Worm (Caenorhabditis elegans) whole organism, L4 larva: ENCODE data around the gene F09E10.1.
A peak's percentile ranks its signal among the peaks of the same experiment; 100 is the strongest.

Experiments used
- R02D3.7 ChIP-seq: fragments of 150-350 bp; sonication (generic microtip); optimal IDR thresholded peaks from 3 replicates; lab custom pipeline; 2014; ENCODE audit warnings: missing biosample characterization, missing genetic modification characterization
- ZK337.2 ChIP-seq: fragments of 200-800 bp; sonication (Bioruptor generic); IDR thresholded peaks from 2 replicates; pipeline ENCODE4 v1.3.6; 2022; ENCODE audit warnings: missing genetic modification reagents, missing genetic modification characterization, missing compliant biosample characterization
- ZK546.5 ChIP-seq, 2 experiments: sonication (generic microtip); optimal IDR thresholded peaks; 2 replicates each; lab custom pipeline; 2017; ENCODE audit warnings: missing biosample characterization in 2 of 2, missing genetic modification characterization in 2 of 2
- aha-1 ChIP-seq: fragments of 150-350 bp; peaks from one replicate; lab custom pipeline; 2014; ENCODE audit warnings: missing biosample characterization, missing genetic modification characterization
- ama-1 ChIP-seq: fragments of 150-350 bp; optimal IDR thresholded peaks from 2 replicates; lab custom pipeline; 2014; ENCODE audit warnings: inconsistent platforms, mixed read lengths
- attf-4 ChIP-seq: sonication (generic microtip); optimal IDR thresholded peaks from 3 replicates; lab custom pipeline; 2017; ENCODE audit warnings: missing biosample characterization, missing genetic modification characterization
- ceh-28 ChIP-seq: fragments of 150-350 bp; optimal IDR thresholded peaks from 2 replicates; lab custom pipeline; 2014; ENCODE audit warnings: missing biosample characterization, missing genetic modification reagents, missing genetic modification characterization
- ceh-44 ChIP-seq: fragments of 200-800 bp; sonication (Bioruptor generic); IDR thresholded peaks from 2 replicates; pipeline ENCODE4 v1.3.6; 2022; ENCODE audit warnings: missing genetic modification reagents, missing genetic modification characterization, missing compliant biosample characterization
- ceh-62 ChIP-seq: sonication (generic microtip); optimal IDR thresholded peaks from 2 replicates; lab custom pipeline; 2017; ENCODE audit warnings: missing biosample characterization, missing genetic modification characterization
- ceh-82 ChIP-seq: sonication (generic microtip); optimal IDR thresholded peaks from 2 replicates; lab custom pipeline; 2017; ENCODE audit warnings: missing biosample characterization, missing genetic modification characterization
- cey-2 ChIP-seq: sonication (generic microtip); optimal IDR thresholded peaks from 3 replicates; lab custom pipeline; 2017; ENCODE audit warnings: missing genetic modification characterization, mild to moderate bottlenecking, missing compliant biosample characterization, antibody characterized with exemption, borderline replicate concordance; ENCODE audit not compliant: insufficient read depth
- ctbp-1 ChIP-seq: fragments of 200-800 bp; sonication (Bioruptor generic); IDR thresholded peaks from 2 replicates; pipeline ENCODE4 v1.3.6; 2022; ENCODE audit warnings: missing genetic modification reagents, missing genetic modification characterization, missing compliant biosample characterization
- daf-12 ChIP-seq: fragments of 150-350 bp; optimal IDR thresholded peaks from 2 replicates; lab custom pipeline; 2014; ENCODE audit warnings: missing biosample characterization, missing genetic modification reagents, missing genetic modification characterization
- daf-19 ChIP-seq: fragments of 200-800 bp; sonication (Bioruptor generic); conservative IDR thresholded peaks from 2 replicates; pipeline ENCODE4 v1.3.6; 2022; ENCODE audit warnings: missing genetic modification characterization, missing compliant biosample characterization
- dmd-8 ChIP-seq: fragments of 200-800 bp; sonication (Bioruptor generic); IDR thresholded peaks from 2 replicates; pipeline ENCODE4 v1.3.6; 2022; ENCODE audit warnings: missing genetic modification characterization, missing compliant biosample characterization
- dpl-1 ChIP-seq: fragments of 150-350 bp; optimal IDR thresholded peaks from 2 replicates; lab custom pipeline; 2014; ENCODE audit warnings: missing biosample characterization, missing genetic modification reagents, missing genetic modification characterization
- duxl-1 ChIP-seq: sonication (generic microtip); optimal IDR thresholded peaks from 2 replicates; lab custom pipeline; 2016; ENCODE audit warnings: mild to moderate bottlenecking, missing genetic modification characterization, moderate library complexity, missing compliant biosample characterization; ENCODE audit not compliant: poor library complexity
- gei-8 ChIP-seq: fragments of 200-800 bp; sonication (Bioruptor generic); optimal IDR thresholded peaks from 2 replicates; lab custom pipeline; 2018; ENCODE audit warnings: mild to moderate bottlenecking, missing genetic modification characterization, missing compliant biosample characterization
- hif-1 ChIP-seq, 2 experiments: sonication (generic microtip); optimal IDR thresholded peaks; 2 replicates each; lab custom pipeline; 2016 to 2017; ENCODE audit warnings: missing compliant biosample characterization in 2 of 2, missing genetic modification characterization in 2 of 2, missing genetic modification reagents in 2 of 2, missing genotype in 2 of 2, mild to moderate bottlenecking in 1 of 2
- hlh-11 ChIP-seq: fragments of 200-800 bp; sonication (Bioruptor generic); optimal IDR thresholded peaks from 2 replicates; lab custom pipeline; 2018; ENCODE audit warnings: mild to moderate bottlenecking, missing genetic modification characterization, missing compliant biosample characterization
- hlh-30 ChIP-seq: sonication (generic microtip); optimal IDR thresholded peaks from 2 replicates; lab custom pipeline; 2017; ENCODE audit warnings: antibody characterized with exemption, mild to moderate bottlenecking, missing genetic modification characterization, missing compliant biosample characterization; ENCODE audit not compliant: insufficient read depth
- jun-1 ChIP-seq: fragments of 150-350 bp; optimal IDR thresholded peaks from 2 replicates; lab custom pipeline; 2014; ENCODE audit warnings: missing biosample characterization, missing genetic modification reagents, missing genetic modification characterization
- lim-7 ChIP-seq: fragments of 200-800 bp; sonication (Bioruptor generic); IDR thresholded peaks from 2 replicates; pipeline ENCODE4 v1.3.6; 2022; ENCODE audit warnings: missing genetic modification characterization, missing compliant biosample characterization
- lin-29 ChIP-seq: fragments of 200-800 bp; sonication (Bioruptor generic); IDR thresholded peaks from 2 replicates; pipeline ENCODE4 v1.3.6; 2022; ENCODE audit warnings: missing genetic modification reagents, missing genetic modification characterization, missing compliant biosample characterization
- lin-38 ChIP-seq: fragments of 200-800 bp; sonication (Bioruptor generic); IDR thresholded peaks from 2 replicates; pipeline ENCODE4 v1.3.6; 2022; ENCODE audit warnings: missing genetic modification reagents, missing genetic modification characterization, missing compliant biosample characterization
- lsy-2 ChIP-seq, 2 experiments: fragments of 150-350 bp in 1 of 2; sonication (generic microtip) in 1 of 2; optimal IDR thresholded peaks; 2 replicates each; lab custom pipeline; 2014 to 2017; ENCODE audit warnings: missing biosample characterization in 2 of 2, missing genetic modification characterization in 2 of 2
- madf-9 ChIP-seq: fragments of 200-800 bp; sonication (Bioruptor generic); conservative IDR thresholded peaks from 2 replicates; pipeline ENCODE4 v1.3.6; 2022; ENCODE audit warnings: missing genetic modification reagents, missing genetic modification characterization, missing compliant biosample characterization
- mdl-1 ChIP-seq, 2 experiments: fragments of 150-350 bp in 1 of 2; sonication (generic microtip) in 1 of 2; optimal IDR thresholded peaks; 2 replicates each; lab custom pipeline; 2014 to 2017; ENCODE audit warnings: missing biosample characterization in 2 of 2, missing genetic modification characterization in 2 of 2
- mep-1 ChIP-seq: fragments of 150-350 bp; sonication (generic microtip); optimal IDR thresholded peaks from 3 replicates; lab custom pipeline; 2014; ENCODE audit warnings: missing biosample characterization, missing genetic modification characterization
- mes-2 ChIP-seq: sonication (generic microtip); optimal IDR thresholded peaks from 2 replicates; lab custom pipeline; 2016; ENCODE audit warnings: missing genotype, mild to moderate bottlenecking, missing genetic modification characterization, missing compliant biosample characterization; ENCODE audit not compliant: poor library complexity, severe bottlenecking
- nhr-111 ChIP-seq: fragments of 200-800 bp; sonication (Bioruptor generic); optimal IDR thresholded peaks from 2 replicates; lab custom pipeline; 2018; ENCODE audit warnings: mild to moderate bottlenecking, missing genetic modification characterization, missing compliant biosample characterization
- nhr-28 ChIP-seq: fragments of 150-350 bp; optimal IDR thresholded peaks from 2 replicates; lab custom pipeline; 2014; ENCODE audit warnings: missing biosample characterization, missing genetic modification characterization
- nhr-42 ChIP-seq: fragments of 200-800 bp; sonication (Bioruptor generic); IDR thresholded peaks from 2 replicates; pipeline ENCODE4 v1.3.6; 2022; ENCODE audit warnings: missing genetic modification characterization, missing compliant biosample characterization
- nhr-77 ChIP-seq: fragments of 150-350 bp; optimal IDR thresholded peaks from 2 replicates; lab custom pipeline; 2014; ENCODE audit warnings: missing biosample characterization, missing genetic modification characterization
- pqm-1 ChIP-seq: sonication (generic microtip); optimal IDR thresholded peaks from 2 replicates; lab custom pipeline; 2017; ENCODE audit warnings: missing biosample characterization, missing genetic modification characterization
- set-16 ChIP-seq: fragments of 200-800 bp; sonication (Bioruptor generic); IDR thresholded peaks from 2 replicates; pipeline ENCODE4 v1.3.6; 2022; ENCODE audit warnings: missing genetic modification reagents, missing genetic modification characterization, missing compliant biosample characterization
- snpc-1.2 ChIP-seq: fragments of 200-800 bp; sonication (Bioruptor generic); IDR thresholded peaks from 2 replicates; pipeline ENCODE4 v1.3.6; 2022; ENCODE audit warnings: missing genetic modification reagents, missing genetic modification characterization, missing compliant biosample characterization
- spr-3 ChIP-seq: fragments of 200-800 bp; sonication (Bioruptor generic); optimal IDR thresholded peaks from 2 replicates; lab custom pipeline; 2018; ENCODE audit warnings: mild to moderate bottlenecking, missing genetic modification characterization, missing compliant biosample characterization
- unc-130 ChIP-seq: sonication (generic microtip); optimal IDR thresholded peaks from 2 replicates; lab custom pipeline; 2016; ENCODE audit warnings: missing genetic modification reagents, missing genetic modification characterization, missing compliant biosample characterization
- unc-39 ChIP-seq: sonication (generic microtip); optimal IDR thresholded peaks from 2 replicates; lab custom pipeline; 2017; ENCODE audit warnings: missing biosample characterization, missing genetic modification characterization
- unc-62 ChIP-seq, 3 experiments: fragments of 150-350 bp in 1 of 3; sonication (generic microtip); optimal IDR thresholded peaks in 2 of 3; peaks in 1 of 3; 1 replicate in 1 of 3; 2 replicates in 2 of 3; lab custom pipeline; 2014 to 2017; ENCODE audit warnings: missing biosample characterization in 3 of 3, missing genetic modification characterization in 3 of 3, missing genetic modification reagents in 3 of 3, missing genotype in 1 of 3
- vab-7 ChIP-seq: fragments of 200-800 bp; sonication (Bioruptor generic); IDR thresholded peaks from 2 replicates; pipeline ENCODE4 v1.3.6; 2022; ENCODE audit warnings: missing genetic modification reagents, missing genetic modification characterization, missing compliant biosample characterization
- zfp-2 ChIP-seq: sonication (generic microtip); optimal IDR thresholded peaks from 2 replicates; lab custom pipeline; 2016; ENCODE audit warnings: mild to moderate bottlenecking, missing genetic modification characterization, missing compliant biosample characterization
- zip-2 ChIP-seq: fragments of 150-350 bp; optimal IDR thresholded peaks from 2 replicates; lab custom pipeline; 2014; ENCODE audit warnings: missing biosample characterization, missing genetic modification characterization
- ztf-7 ChIP-seq: fragments of 150-350 bp; optimal IDR thresholded peaks from 2 replicates; lab custom pipeline; 2014; ENCODE audit warnings: missing biosample characterization, missing genetic modification characterization

The F09E10.1 gene

ce11 chrX:1516574-1516973, 14.0 kb downstream of the F09E10.1 start:
- TF ChIP-seq unc-62 (GFP tag; optimal IDR thresholded peaks at IDR 0.05 in 1 of 2; lab: Kevin White, UChicago) = peak in 1 of 2 experiments; percentile 81
- TF ChIP-seq unc-62 (tag; optimal IDR thresholded peaks at IDR 0.05; lab: Kevin White, UChicago) = no peak
- TF ChIP-seq spr-3 = no peak
- no peak for TF ChIP-seq jun-1 (tag; lab: Kevin White, UChicago)
- TF ChIP-seq aha-1 (tag; lab: Kevin White, UChicago) = peak; percentile 68

- TF ChIP-seq zip-2 (tag; lab: Kevin White, UChicago) (no peak), hif-1 (tag; optimal IDR thresholded peaks at IDR 0.05; lab: Kevin White, UChicago) (no peak), madf-9 (GFP tag; lab: Robert Waterston, UW) (no peak), mep-1 (tag; lab: Kevin White, UChicago) (no peak), zfp-2 (no peak), snpc-1.2 (no peak), ctbp-1 (no peak), set-16 (GFP tag; lab: Robert Waterston, UW) (peak; percentile 40; the same call in 1 of the 2 replicates), nhr-28 (tag; lab: Kevin White, UChicago) (no peak), attf-4 (no peak), daf-19 (GFP tag; lab: Robert Waterston, UW) (no peak), cey-2 (tag; lab: Kevin White, UChicago) (no peak), ceh-82 (tag; lab: Kevin White, UChicago) (no peak), ZK546.5 (tag; optimal IDR thresholded peaks at IDR 0.05; lab: Kevin White, UChicago) (no peak), dpl-1 (GFP tag; lab: Kevin White, UChicago) (no peak), aha-1 (tag; lab: Kevin White, UChicago) (peak; percentile 94), nhr-111 (GFP tag; lab: Kevin White, UChicago) (no peak)
- TF ChIP-seq, all 104 proteins: peak for 2
These were observed 14.9 kb downstream of the F09E10.1 start for ce11 chrX:1517519-1517918.

ce11 chrX:1521387-1521786, 18.8 kb downstream of the F09E10.1 start, which contains the start of gene toca-1:
TSS of gene toca-1 (minus strand) at chrX:1521487.
- TF ChIP-seq unc-130 (GFP tag; lab: Kevin White, UChicago) = no peak
- no peak for TF ChIP-seq ztf-7 (tag; lab: Kevin White, UChicago)
- TF ChIP-seq ceh-44 (GFP tag; lab: Robert Waterston, UW) = no peak
- no peak for TF ChIP-seq daf-12 (tag; lab: Kevin White, UChicago)
- no peak for TF ChIP-seq ceh-62 (tag; lab: Kevin White, UChicago)
- no peak for TF ChIP-seq ceh-28 (tag; lab: Kevin White, UChicago)
- TF ChIP-seq duxl-1 (tag; lab: Kevin White, UChicago) = no peak
- no peak for TF ChIP-seq pqm-1 (tag; lab: Kevin White, UChicago)
- TF ChIP-seq dmd-8 = no peak
- TF ChIP-seq jun-1 (tag; lab: Kevin White, UChicago) = no peak
- no peak for TF ChIP-seq lim-7
- no peak for TF ChIP-seq nhr-42
- no peak for TF ChIP-seq dpl-1 (GFP tag; lab: Kevin White, UChicago)
- TF ChIP-seq lin-29 = no peak
- TF ChIP-seq ZK337.2 (GFP tag; lab: Robert Waterston, UW) = no peak
- TF ChIP-seq gei-8 (GFP tag; lab: Kevin White, UChicago) = no peak

ce11 chrX:1522068-1522467, 19.5 kb downstream of the F09E10.1 start:
- TF ChIP-seq ZK337.2 (GFP tag; lab: Robert Waterston, UW) (no peak), daf-19 (GFP tag; lab: Robert Waterston, UW) (no peak), mdl-1 (tag; optimal IDR thresholded peaks at IDR 0.05; lab: Kevin White, UChicago) (peak in 1 of 2 experiments; percentile 45), lin-38 (GFP tag; lab: Robert Waterston, UW) (no peak), lsy-2 (tag; optimal IDR thresholded peaks at IDR 0.05; lab: Kevin White, UChicago) (peak in 1 of 2 experiments; percentile 27), nhr-77 (tag; lab: Kevin White, UChicago) (no peak), pqm-1 (tag; lab: Kevin White, UChicago) (no peak), ceh-44 (GFP tag; lab: Robert Waterston, UW) (no peak), mes-2 (tag; lab: Kevin White, UChicago) (peak; percentile 4), cey-2 (tag; lab: Kevin White, UChicago) (no peak), hlh-11 (tag; lab: Kevin White, UChicago) (peak; percentile 60), vab-7 (GFP tag; lab: Robert Waterston, UW) (no peak), duxl-1 (tag; lab: Kevin White, UChicago) (no peak), R02D3.7 (tag; lab: Kevin White, UChicago) (no peak), unc-39 (tag; lab: Kevin White, UChicago) (no peak), hlh-30 (tag; lab: Kevin White, UChicago) (peak; percentile 82), ama-1 (lab: Kevin White, UChicago) (no peak), ctbp-1 (no peak), gei-8 (GFP tag; lab: Kevin White, UChicago) (no peak)
